Worm (Caenorhabditis elegans) whole organism, dauer: ENCODE measurements around the gene F40F12.9.

Experiments
- unc-62 ChIP-seq: sonication (generic microtip); optimal IDR thresholded peaks from 2 replicates; lab custom pipeline; 2017; ENCODE audit warnings: missing biosample characterization, missing genetic modification reagents, missing genetic modification characterization

The F40F12.9 gene

ce11 chrIII:9946806-9947419 is 35.8 kb downstream of the F40F12.9 start, which contains the start of gene K03H1.7:
K03H1.7 (plus strand) TSS chrIII:9947405.
- TF ChIP-seq unc-62 (GFP tag; lab: Kevin White, UChicago): no peak

DNA sequence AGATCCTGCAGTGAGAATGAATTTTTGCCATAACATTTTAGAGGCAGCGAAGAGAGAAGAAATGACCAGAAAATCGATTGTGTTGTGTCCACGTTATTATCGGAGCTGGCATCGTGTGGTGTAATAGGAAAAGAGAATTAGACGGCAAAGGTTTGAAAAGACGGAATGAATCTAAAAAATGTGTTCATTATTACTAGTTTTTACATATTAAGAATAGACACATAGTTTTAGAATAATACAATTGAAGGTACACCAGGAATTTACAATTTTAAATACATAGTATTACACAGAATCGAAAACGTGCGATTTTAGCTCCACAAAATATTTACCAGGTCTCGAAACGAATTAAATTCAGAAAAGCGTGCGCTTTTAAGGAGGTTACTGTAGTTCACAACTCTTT is 39.1 kb downstream of the F40F12.9 start, which contains the start of gene K03H1.13:
K03H1.13 (minus strand) TSS at position 101 of the 400 bp plus-strand sequence.
- no peak for TF ChIP-seq unc-62 (GFP tag; lab: Kevin White, UChicago)

DNA sequence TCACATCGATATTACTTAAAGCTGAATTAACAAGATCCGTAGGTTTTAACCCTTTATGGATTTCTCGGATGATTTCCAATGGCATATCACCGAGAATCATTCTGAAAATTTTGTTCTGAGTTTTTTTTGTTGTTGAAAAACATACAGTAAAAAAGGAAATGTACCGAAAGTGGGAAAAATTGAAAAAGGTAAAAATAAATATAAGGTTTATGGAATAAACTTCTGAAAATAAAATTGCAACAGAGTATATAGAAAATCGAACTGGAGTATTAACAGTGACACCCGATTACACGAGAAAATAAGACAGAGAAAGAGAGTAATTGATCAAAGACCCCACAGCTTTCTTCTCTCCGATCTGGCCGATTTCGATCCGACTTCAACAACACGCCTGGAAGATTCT is 40.7 kb downstream of the F40F12.9 start, which contains the start of gene K03H1.11:
K03H1.11 (minus strand) TSS at position 101 of the 400 bp plus-strand sequence.
- TF ChIP-seq unc-62 (GFP tag; lab: Kevin White, UChicago): no peak

- TF ChIP-seq unc-62 (GFP tag; lab: Kevin White, UChicago): no peak
Measured at ce11 chrIII:9956123-9956522, 45.0 kb downstream of the F40F12.9 start, which contains the start of gene mog-1. mog-1 (minus strand) TSS chrIII:9956215.

DNA sequence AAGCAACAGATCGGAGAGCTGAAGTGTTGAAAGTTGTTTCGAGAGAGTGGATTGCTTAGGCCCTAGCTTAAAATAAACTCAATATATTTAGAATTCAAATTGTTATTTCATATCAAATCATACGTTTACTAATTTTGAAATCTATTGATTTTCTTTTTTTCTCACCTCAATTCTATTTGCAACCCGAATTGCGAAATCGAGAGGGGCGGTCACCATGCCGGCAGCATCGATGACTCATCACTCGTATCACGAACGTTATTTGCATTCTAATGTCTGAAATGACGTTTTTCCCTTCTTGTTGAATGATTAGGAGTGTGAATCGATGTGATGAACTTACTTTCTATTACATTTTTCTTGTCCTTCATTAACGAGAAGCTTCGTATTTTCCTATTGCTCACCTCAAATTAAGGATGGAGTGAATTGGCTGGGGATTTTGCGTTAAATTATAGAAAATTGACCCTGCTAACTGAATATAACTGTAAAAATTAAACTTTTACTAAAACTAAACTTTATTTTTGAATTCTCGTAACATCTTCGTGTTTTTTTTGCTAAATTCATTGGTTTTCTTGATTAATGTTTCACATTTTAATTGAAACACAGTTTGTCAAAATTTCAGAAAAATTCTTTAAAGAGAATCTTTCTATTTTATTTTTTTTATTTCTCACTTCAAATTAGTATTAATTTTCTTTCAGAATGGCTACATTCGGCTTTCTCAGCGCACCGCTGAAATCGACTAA is 45.7 kb downstream of the F40F12.9 start, which contains the start of gene alx-1:
alx-1 (plus strand) TSS at position 687 of the 737 bp plus-strand sequence.
- no peak for TF ChIP-seq unc-62 (GFP tag; lab: Kevin White, UChicago)
